Worm (Caenorhabditis elegans) whole organism, dauer: ENCODE measurements around the gene C53A5.13.

Experiments used
- unc-62 ChIP-seq: sonication (generic microtip); optimal IDR thresholded peaks from 2 replicates; lab custom pipeline; 2017; ENCODE audit warnings: missing biosample characterization, missing genetic modification reagents, missing genetic modification characterization

The C53A5.13 gene

DNA sequence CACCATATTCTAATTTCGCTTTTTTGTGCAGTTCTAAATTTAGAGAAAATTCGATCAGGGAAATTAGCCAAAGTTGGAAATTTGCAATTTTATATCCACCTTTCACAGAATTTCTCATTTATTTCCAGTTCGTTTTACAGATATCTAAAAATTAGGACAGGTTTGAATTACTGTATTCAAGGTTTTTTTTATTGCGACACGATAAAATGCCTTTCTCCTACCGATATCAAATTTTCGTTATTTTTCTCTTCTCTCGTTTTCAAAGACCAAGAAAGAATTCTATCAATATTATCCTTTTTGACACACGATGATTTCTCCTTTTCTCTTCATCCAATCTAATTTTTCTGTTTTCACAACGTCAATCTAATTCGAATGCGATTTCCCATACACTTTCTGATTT is at the start of gene C53A5.13:
Gene C53A5.13 (plus strand): TSS at position 301 of the 400 bp plus-strand sequence.
- no peak for TF ChIP-seq unc-62 (GFP tag; lab: Kevin White, UChicago)

DNA sequence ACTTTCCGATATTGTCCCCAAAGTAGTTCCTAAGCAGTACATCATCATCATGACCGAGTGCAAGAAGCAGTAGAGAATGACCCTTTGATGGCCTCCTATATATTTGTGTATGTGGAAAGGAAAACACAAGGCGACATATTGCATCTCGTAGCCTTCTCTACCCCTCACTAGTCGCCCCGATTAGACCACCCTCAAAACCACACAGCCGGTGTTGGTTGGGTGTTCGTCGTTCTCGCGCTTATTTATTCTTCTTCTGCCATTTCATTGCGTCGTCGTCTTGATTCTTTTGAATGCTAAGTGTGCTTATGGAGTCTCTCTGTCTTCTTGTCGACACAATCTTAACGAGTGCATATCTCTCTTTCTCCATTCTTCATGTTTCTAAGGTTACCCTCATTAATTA is 48.5 kb upstream of the C53A5.13 start:
- no peak for TF ChIP-seq unc-62 (GFP tag; lab: Kevin White, UChicago)

DNA sequence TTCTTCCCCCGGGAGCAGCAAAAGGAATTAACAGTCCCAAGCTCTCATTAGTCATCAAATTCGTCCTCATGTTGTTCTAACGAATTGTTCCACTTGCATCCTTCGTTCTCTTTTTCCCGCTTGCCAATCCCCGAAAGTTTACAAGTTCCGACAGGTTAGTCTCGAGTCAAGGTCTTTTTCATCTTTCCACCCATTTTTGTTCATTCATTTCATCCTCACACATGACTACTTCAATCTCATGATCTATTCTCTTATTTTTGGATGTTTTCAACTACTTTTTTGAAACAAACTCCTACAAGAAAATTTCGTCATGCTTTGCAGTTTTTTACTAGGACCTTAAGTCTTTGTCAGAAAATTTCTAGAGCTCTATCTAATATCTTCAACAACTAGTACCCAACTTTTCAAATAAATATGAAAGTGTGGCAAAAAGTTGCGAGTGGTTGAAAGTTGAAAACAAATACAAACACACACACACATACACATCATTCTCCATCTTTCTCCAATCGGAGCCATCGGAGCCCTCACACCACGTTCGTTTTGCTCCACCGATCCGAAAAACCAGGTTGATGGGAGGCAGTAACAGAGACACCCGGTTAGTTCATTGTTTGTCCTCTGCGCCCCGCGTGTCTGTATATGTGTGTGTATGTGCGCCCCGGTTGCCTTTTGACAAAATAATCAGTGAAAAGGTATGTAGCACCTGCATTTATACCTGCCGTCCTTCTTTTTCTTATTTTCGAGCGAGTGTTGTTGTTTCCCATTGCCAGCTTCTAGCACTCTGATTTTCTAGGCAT is 47.4 kb upstream of the C53A5.13 start:
- no peak for TF ChIP-seq unc-62 (GFP tag; lab: Kevin White, UChicago)

DNA sequence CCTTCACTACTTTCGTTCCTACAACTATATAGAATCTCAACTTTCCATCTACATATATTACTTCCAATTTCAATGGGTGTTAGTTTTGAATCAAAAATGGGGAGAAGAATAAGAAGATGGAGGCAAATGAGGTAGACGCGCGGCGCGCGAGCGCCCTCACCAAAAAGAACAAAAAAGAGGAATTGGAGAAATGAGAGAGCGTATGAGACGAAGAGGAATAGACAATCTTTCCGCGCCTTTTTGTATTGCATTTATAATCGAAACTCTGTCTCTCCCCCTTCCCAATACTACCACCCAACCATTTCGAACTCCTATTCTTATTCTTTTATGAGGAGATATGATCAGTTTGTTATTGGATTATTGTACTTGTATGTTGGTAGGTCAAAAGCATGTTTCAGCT is 46.1 kb upstream of the C53A5.13 start:
- no peak for TF ChIP-seq unc-62 (GFP tag; lab: Kevin White, UChicago)

DNA sequence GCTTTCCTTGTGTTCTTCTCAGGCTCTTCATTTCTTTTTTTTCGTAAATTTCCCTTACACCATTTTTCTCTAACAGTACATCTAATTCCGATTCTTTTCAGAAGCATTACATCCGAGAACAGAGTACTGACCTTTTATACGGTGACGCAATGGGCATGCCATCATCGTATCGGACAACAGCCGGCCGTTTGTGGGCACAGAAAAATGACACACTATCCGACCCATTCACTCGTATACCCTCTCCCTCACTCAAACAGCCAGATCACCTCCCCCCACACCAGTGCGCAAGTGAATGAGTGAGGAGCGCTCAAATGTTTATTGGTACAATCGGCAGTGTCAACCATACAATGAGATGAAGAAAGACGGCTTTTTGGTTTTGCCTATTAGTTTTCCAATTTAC is 45.5 kb upstream of the C53A5.13 start, which contains the start of gene R02D5.24:
Gene R02D5.24 (plus strand): TSS at position 205 of the 400 bp plus-strand sequence.
- TF ChIP-seq unc-62 (GFP tag; lab: Kevin White, UChicago), result no peak

DNA sequence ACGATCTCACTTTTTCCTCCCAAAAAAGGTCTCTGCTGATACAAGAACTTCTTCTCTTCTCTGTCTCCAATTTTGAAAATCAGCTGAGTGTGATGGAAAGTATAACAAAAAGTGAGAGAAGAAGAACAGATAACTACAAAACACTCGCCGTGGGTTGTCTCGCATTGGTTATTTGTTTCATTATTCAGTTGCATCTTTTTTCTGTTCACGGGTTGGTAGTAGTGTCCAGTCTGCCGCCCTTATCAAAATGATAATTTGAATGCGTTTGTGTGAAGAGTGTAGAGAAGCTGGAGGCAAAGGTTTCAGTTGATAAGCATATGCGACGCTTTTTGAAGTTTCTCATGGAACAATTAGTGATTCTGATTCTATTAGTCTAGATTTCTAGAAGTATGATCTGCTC is 43.6 kb upstream of the C53A5.13 start:
- no peak for TF ChIP-seq unc-62 (GFP tag; lab: Kevin White, UChicago)

DNA sequence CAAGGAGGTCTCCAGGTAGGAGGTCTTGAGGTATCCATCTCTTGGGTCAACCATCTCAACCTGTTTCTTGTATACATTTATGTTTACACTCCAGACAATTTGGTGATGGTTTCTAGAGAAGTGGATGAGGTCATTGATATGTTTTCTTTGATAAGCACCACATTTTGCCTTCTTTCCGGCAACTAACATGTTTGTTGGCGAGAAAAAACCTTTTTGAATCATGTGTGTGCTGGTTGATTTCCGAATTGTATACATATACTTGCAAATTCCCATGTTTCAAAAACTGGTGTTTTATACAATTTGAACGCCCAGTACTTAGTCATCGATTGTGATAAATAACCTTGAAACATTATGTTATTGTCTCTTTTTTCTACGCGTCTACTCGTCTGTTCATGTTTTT is 42.5 kb upstream of the C53A5.13 start:
- TF ChIP-seq unc-62 (GFP tag; lab: Kevin White, UChicago), result no peak

DNA sequence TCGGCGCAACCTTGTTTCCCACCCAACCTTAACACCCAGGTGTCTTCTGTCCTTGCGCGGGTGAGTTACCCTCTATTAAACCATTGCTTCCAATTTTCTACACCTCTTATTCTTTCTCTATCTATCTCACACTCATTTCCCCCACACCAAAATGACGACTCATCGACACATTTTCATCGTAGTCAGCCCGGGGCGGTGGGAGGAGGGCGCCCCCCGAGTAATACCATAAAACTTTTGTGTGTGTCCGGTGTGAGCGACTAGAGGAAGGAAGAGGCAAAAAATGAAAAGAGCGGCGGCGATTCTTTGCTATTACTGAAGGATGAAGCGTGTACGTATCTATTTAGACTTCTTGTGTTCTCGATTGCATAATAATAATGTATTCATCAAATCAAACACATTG is 41.9 kb upstream of the C53A5.13 start:
- no peak for TF ChIP-seq unc-62 (GFP tag; lab: Kevin White, UChicago)

DNA sequence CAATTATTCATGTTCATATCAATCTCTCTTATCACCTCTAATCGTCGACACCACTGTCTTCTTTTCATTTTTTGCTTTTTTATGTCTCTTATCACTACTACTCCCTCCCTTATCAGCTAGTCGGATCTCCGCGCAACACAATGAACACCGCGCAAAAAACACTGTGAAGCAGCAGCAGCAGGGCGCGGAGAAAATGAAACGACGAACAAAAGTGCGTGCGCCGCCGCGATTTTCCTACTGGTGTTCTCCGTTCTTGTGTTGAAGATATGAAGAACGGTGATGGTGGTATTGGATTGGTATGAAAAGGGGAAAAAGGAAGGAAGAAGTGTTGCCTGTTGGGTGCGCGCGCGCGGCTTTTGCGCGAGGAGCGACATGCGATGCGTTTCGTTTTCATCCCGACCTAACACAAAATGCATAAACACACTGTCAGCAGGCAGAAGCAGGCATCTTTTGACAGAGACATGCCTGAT is 40.9 kb upstream of the C53A5.13 start:
- TF ChIP-seq unc-62 (GFP tag; lab: Kevin White, UChicago), result no peak

DNA sequence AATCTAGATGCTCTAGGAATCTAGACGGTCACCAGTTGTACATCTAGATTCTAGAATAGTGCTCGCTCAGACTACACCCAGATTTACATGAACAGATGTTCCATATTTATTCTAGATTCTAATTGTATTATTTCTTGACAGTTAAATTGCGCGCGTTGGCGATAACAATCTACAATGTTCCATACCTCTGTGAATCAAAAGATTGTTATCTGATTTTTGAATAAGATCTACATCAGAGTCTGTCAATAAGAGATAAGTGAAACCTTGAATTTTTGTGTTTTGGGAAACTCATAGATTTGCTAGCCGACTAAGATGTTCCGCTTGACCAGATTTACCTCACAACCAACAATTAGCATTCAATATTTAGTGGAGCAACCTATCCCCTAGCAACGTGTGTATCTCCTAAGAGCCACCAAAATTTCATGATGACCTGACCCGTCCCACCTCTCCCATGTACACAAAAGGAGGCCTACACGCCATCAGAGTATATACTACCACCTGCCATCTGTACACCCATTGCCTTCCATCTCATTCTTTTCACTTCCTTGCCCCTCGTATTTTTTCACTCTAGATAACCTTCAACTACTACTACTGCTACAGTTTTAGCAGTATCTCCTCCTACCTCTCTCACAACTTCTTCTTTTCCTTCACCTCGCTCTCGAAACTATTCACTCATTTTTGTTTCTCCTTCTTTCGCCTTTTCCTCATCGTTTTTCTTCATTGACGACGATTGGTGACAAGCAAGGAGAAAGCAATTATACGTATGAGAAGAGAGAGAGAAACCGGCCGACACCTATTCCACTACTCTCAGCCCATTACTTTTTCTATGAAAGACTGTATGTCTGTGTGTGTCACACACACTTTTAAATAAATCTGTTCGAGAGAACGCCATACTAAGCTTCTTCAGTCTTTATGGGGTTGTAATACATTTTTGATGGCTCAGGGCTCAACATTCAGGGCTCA is 39.7 kb upstream of the C53A5.13 start:
- no peak for TF ChIP-seq unc-62 (GFP tag; lab: Kevin White, UChicago)

DNA sequence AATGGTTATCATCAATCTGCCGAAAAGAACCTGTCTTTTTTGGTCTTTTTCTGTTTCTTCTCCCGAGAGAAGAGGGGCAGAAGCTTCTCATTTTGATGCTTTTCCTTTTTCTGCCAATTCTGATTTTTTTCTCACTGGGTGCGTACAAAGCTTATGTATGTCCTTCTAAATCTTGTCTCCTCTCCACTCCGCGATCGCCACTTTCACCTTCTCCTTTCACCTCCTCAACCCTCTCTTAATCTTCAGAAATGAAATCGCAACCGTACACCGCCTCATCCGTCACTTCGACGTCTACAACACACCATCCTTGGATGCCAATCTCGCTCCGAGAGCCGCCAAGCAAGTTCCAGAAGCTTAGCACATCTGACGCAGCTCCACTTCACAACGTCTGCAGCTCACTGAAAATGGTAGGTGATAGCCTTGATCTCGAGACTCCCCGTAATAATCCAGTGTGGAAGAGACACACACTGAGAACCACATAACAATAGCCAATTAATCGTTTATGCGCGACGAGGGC is 38.6 kb upstream of the C53A5.13 start, which contains the start of gene R02D5.1:
Gene R02D5.1 (plus strand): TSS at position 245 of the 517 bp plus-strand sequence.
- TF ChIP-seq unc-62 (GFP tag; lab: Kevin White, UChicago), result no peak

DNA sequence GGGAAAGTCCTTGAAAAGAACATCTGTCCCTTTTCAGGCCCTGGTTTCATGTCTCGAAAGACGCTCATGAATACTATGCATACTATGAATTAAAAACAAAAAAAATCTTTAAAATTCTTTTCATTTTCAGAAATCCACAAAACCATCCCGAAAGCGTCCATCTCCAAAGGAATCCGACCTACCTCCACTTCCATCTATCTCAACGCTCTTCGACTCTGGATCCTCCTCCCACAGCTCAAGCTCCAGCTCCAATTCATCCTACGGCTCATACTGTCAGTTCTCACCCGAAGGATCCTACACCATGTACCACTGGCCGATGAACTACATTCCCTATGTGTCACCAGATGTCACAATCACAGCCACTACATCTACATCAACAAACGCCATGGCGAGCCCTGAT is 38.1 kb upstream of the C53A5.13 start:
- TF ChIP-seq unc-62 (GFP tag; lab: Kevin White, UChicago), result no peak

DNA sequence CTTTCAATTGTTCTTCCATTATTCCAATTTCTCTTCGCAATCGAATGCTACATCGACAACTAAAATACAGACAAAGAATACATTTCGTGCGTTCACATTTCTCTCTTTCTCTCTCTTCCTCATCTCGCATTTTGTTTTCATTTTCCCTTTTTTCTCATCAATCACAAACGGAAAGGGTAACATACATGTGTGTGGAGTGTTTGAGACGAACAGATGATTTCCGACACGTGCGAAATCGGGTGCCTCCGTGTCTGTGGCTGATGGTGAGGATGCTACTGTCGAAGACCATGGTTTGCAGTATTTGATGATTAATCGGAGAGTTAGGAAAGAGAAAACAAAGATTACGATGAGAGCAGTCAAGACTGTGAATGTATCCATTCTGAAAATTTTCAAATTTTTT is 35.9 kb upstream of the C53A5.13 start, which contains the start of gene R02D5.9:
Gene R02D5.9 (minus strand): TSS at position 378 of the 400 bp plus-strand sequence.
- TF ChIP-seq unc-62 (GFP tag; lab: Kevin White, UChicago), result no peak

DNA sequence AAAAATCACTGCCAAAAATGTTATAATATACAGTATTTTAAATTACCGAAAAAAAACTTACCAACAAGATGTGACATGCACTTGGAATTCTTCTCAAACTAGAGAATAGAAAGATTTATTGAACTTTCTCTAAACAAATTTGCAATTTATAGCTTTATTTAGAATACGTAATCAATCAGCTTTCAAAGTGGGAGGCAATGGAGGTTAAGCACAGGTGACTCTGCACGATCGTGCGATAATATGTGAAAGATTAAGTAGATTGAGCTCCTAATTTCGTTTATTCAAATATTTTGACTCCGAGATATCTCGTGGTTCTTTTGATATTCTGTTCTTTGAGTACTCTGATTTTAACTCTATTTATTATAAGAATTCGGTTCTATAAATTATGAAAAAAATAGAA is 28.7 kb upstream of the C53A5.13 start, which contains the start of gene R02D5.6:
Gene R02D5.6 (minus strand): TSS at position 101 of the 400 bp plus-strand sequence.
- no peak for TF ChIP-seq unc-62 (GFP tag; lab: Kevin White, UChicago)

DNA sequence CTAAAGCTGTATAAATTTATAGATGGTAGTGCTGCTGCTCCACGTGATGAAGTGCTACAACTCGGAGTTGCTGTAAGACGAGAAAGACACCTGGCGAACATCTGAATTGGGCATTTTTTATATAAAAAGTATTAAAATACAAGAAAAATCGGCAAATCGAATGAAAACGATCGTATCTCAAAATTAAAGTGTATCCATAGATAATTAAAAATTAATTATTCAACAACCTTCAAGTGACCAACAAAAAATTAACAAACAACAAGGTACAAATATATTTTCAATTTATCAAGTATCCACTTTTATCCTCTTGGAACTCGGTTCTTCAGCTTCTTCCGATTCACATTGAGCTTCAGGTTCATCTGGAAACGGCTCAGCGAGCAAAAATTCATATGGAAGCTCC is 27.4 kb upstream of the C53A5.13 start, which contains the start of gene R02D5.8:
Gene R02D5.8 (minus strand): TSS at position 101 of the 400 bp plus-strand sequence.
- TF ChIP-seq unc-62 (GFP tag; lab: Kevin White, UChicago), result no peak
